Worm (Caenorhabditis elegans): Measurements from ENCODE around the gene srlf-12.

srlf-12 gene

DNA sequence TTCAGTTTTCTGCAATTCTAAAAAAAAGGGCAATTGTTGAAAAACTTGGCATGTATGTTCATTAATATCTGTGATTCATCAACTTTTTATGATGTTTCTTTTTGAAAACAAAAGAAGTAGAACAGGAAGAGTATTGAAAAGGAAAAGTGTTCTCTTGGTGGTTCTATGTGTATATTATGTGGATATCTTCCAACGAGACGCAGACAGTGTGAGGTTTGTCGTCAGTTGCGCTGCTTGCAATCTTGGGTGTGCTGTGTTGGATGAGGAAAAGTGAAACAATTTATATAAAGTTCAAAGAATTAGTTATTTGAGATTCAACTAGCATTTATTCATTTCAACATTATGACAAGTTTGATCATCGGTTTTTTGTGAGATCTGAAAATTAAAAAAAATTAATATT lies 39.5 kb downstream of the srlf-12 start:
- TF ChIP-seq unc-130 (tag; optimal IDR thresholded peaks at IDR 0.05) (peak; percentile 4), nhr-85 (tag) (peak; percentile 39), nhr-77 (tag; optimal IDR thresholded peaks at IDR 0.05) (no peak), elt-3 (tag; optimal IDR thresholded peaks at IDR 0.05) (peak in 1 of 6 experiments; percentile 16), nhr-71 (tag; optimal IDR thresholded peaks at IDR 0.05) (peak; percentile 12), lin-13 (GFP tag; optimal IDR thresholded peaks at IDR 0.05) (no peak), zip-4 (GFP tag; optimal IDR thresholded peaks at IDR 0.05) (no peak), ces-1 (GFP tag; optimal IDR thresholded peaks at IDR 0.05) (no peak), irx-1 (tag; optimal IDR thresholded peaks at IDR 0.05) (no peak), F16B12.6 (tag; optimal IDR thresholded peaks at IDR 0.05) (peak; percentile 30), efl-1 (optimal IDR thresholded peaks at IDR 0.05) (peak in 1 of 2 experiments; percentile 12), efl-1 (GFP tag; optimal IDR thresholded peaks at IDR 0.05 in 1 of 2) (no peak), ceh-82 (tag; optimal IDR thresholded peaks at IDR 0.05) (no peak), snu-23 (GFP tag; optimal IDR thresholded peaks at IDR 0.05) (peak; percentile 29), lsy-2 (tag; optimal IDR thresholded peaks at IDR 0.05) (peak in 1 of 2 experiments; percentile 9), mef-2 (tag; optimal IDR thresholded peaks at IDR 0.05) (no peak), swsn-7 (tag; optimal IDR thresholded peaks at IDR 0.05) (no peak), elt-2 (tag; optimal IDR thresholded peaks at IDR 0.05) (no peak), nhr-237 (tag; optimal IDR thresholded peaks at IDR 0.05) (no peak), lin-15B (tag; optimal IDR thresholded peaks at IDR 0.05) (no peak), nhr-19 (GFP tag; conservative IDR thresholded peaks at IDR 0.05) (no peak), ceh-63 (GFP tag; optimal IDR thresholded peaks at IDR 0.05) (no peak), nhr-47 (tag; optimal IDR thresholded peaks at IDR 0.05) (no peak), C04F5.9 (tag; optimal IDR thresholded peaks at IDR 0.05) (no peak), tbx-2 (tag; optimal IDR thresholded peaks at IDR 0.05) (peak; percentile 0), ceh-88 (GFP tag; IDR thresholded peaks at IDR 0.05) (no peak), blmp-1 (tag; optimal IDR thresholded peaks at IDR 0.05) (peak; percentile 95), nhr-12 (tag; optimal IDR thresholded peaks at IDR 0.05) (no peak), fos-1 (tag; optimal IDR thresholded peaks at IDR 0.05) (no peak), nhr-76 (tag; optimal IDR thresholded peaks at IDR 0.05) (no peak), nhr-28 (tag; optimal IDR thresholded peaks at IDR 0.05) (no peak), unc-30 (tag; optimal IDR thresholded peaks at IDR 0.05) (no peak), jun-1 (tag; optimal IDR thresholded peaks at IDR 0.05) (no peak), xbp-1 (tag; optimal IDR thresholded peaks at IDR 0.05) (no peak), sptf-1 (tag; optimal IDR thresholded peaks at IDR 0.05) (no peak), egl-13 (tag; optimal IDR thresholded peaks at IDR 0.05) (no peak), unc-86 (tag; optimal IDR thresholded peaks at IDR 0.05) (no peak), mep-1 (tag; optimal IDR thresholded peaks at IDR 0.05) (peak; percentile 19), hpl-2 (GFP tag; optimal IDR thresholded peaks at IDR 0.05) (no peak), lir-3 (tag; optimal IDR thresholded peaks at IDR 0.05; ENCODE audit: poor library complexity) (no peak), mab-9 (GFP tag; IDR thresholded peaks at IDR 0.05) (no peak), dpl-1 (GFP tag; optimal IDR thresholded peaks at IDR 0.05) (peak in 1 of 3 experiments; percentile 29), snpc-4 (tag; optimal IDR thresholded peaks at IDR 0.05) (no peak), unc-98 (GFP tag; IDR thresholded peaks at IDR 0.05) (no peak), lin-14 (GFP tag; optimal IDR thresholded peaks at IDR 0.05) (peak; percentile 65), lin-39 (tag; optimal IDR thresholded peaks at IDR 0.05) (no peak), nhr-90 (tag; optimal IDR thresholded peaks at IDR 0.05; ENCODE audit: poor library complexity) (no peak), rnt-1 (tag; optimal IDR thresholded peaks at IDR 0.05) (no peak), C16A3.4 (tag; optimal IDR thresholded peaks at IDR 0.05) (no peak), ztf-4 (tag; optimal IDR thresholded peaks at IDR 0.05) (no peak), isw-1 (GFP tag; IDR thresholded peaks at IDR 0.05) (no peak), ets-5 (GFP tag; IDR thresholded peaks at IDR 0.05) (no peak), tlp-1 (tag; optimal IDR thresholded peaks at IDR 0.05) (no peak), pax-3 (tag; optimal IDR thresholded peaks at IDR 0.05) (no peak), Y116A8C.19 (tag; optimal IDR thresholded peaks at IDR 0.05; ENCODE audit: borderline replicate concordance) (no peak)

Data from whole organism, L1 larva.